Fruit fly (Drosophila melanogaster): Measurements from ENCODE around the gene CG5577.
A peak's percentile ranks its signal among the peaks of the same experiment; 100 is the strongest.

CG5577 gene

DNA sequence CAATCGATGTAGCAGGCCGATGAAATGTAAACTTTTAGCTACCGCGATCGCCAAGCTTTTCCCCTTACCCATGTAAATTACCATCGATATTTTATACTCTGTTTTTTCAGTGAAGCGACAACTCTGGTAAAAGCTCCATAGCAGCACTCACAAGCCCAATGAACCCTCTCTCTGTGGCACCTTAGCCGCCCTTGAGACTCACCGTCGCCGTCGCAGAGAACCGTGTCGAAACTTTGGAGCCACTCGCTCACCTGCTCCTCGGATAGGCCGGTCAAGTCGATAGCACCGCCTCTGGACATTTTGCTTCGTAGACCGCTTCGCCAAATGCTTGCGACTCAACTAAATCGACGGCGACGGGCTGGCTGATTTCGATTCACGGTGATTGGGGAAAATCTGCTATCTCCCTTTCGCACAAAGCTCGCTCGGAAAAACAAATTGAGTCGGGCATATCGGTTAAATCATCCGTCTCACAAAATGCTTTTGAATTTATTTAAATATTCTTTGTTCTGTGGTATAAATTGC, at the start of gene CG5577 (continued):
- TF ChIP-seq bbx (GFP tag; IDR thresholded peaks at IDR 0.05; ENCODE audit: partially characterized antibody) (peak; percentile 52; the same call in 1 of the 2 replicates), CG11456 (GFP tag; IDR thresholded peaks at IDR 0.05) (0 out of 3 replicates have a peak, but pooled peaks have one; percentile 21), onecut (GFP tag; IDR thresholded peaks at IDR 0.05) (no peak), oc (tag; optimal IDR thresholded peaks at IDR 0.05) (no peak), z (GFP tag; IDR thresholded peaks at IDR 0.05) (0 out of 3 replicates have a peak, but pooled peaks have one; percentile 47), ham (GFP tag; IDR thresholded peaks at IDR 0.05) (no peak), CG14441 (GFP tag; IDR thresholded peaks at IDR 0.05) (no peak), Camta (GFP tag; optimal IDR thresholded peaks at IDR 0.05) (no peak), rib (GFP tag; IDR thresholded peaks at IDR 0.05) (peak; percentile 59; the same call in 1 of the 2 replicates), CG4707 (GFP tag; optimal IDR thresholded peaks at IDR 0.05) (no peak), jigr1 (GFP tag; IDR thresholded peaks at IDR 0.05) (no peak), CG6654 (GFP tag; optimal IDR thresholded peaks at IDR 0.05) (no peak), CG10431 (GFP tag; optimal IDR thresholded peaks at IDR 0.05) (no peak), Dbx (GFP tag; IDR thresholded peaks at IDR 0.05) (peak; percentile 62; the same call in 1 of the 3 replicates), CG32532 (GFP tag; IDR thresholded peaks at IDR 0.05) (peak; percentile 68), inv (GFP tag; IDR thresholded peaks at IDR 0.05; ENCODE audit: partially characterized antibody) (peak; percentile 45; the same call in 1 of the 2 replicates), knrl (GFP tag; IDR thresholded peaks at IDR 0.05; ENCODE audit: partially characterized antibody) (peak; percentile 56; the same call in 2 of the 3 replicates), bsh (GFP tag; optimal IDR thresholded peaks at IDR 0.05) (no peak), pan (optimal IDR thresholded peaks at IDR 0.05) (no peak), pan (GFP tag; optimal IDR thresholded peaks at IDR 0.05 in 1 of 2, IDR thresholded peaks at IDR 0.05 in 1 of 2) (no peak), dmrt11E (tag; optimal IDR thresholded peaks at IDR 0.05) (no peak), lmd (GFP tag; IDR thresholded peaks at IDR 0.05) (peak; percentile 15; the same call in 1 of the 2 replicates), CG13624 (GFP tag; optimal IDR thresholded peaks at IDR 0.05) (peak; percentile 27), CG7372 (GFP tag; IDR thresholded peaks at IDR 0.05) (no peak), fd64A (GFP tag; optimal IDR thresholded peaks at IDR 0.05) (no peak), CG13894 (tag; optimal IDR thresholded peaks at IDR 0.05) (peak; percentile 53), zfh2 (GFP tag; optimal IDR thresholded peaks at IDR 0.05) (peak; percentile 9), CG1832 (GFP tag; optimal IDR thresholded peaks at IDR 0.05) (peak; percentile 38), vnd (GFP tag; IDR thresholded peaks at IDR 0.05; ENCODE audit: partially characterized antibody) (peak; percentile 60; the same call in 2 of the 3 replicates), ems (GFP tag; optimal IDR thresholded peaks at IDR 0.05) (no peak), CG6791 (GFP tag; IDR thresholded peaks at IDR 0.05; ENCODE audit: partially characterized antibody) (no peak; the same call in 2 of the 3 replicates), ssp (GFP tag; IDR thresholded peaks at IDR 0.05) (no peak), CG17385 (GFP tag; optimal IDR thresholded peaks at IDR 0.05) (no peak), Vsx1 (GFP tag; optimal IDR thresholded peaks at IDR 0.05) (no peak), tap (tag; optimal IDR thresholded peaks at IDR 0.05) (no peak), CG9817 (tag; optimal IDR thresholded peaks at IDR 0.05) (no peak), Atf6 (GFP tag; IDR thresholded peaks at IDR 0.05) (peak; percentile 20; the same call in 1 of the 2 replicates), B-H2 (GFP tag; optimal IDR thresholded peaks at IDR 0.05) (peak; percentile 31), B-H1 (GFP tag; IDR thresholded peaks at IDR 0.05) (no peak), CG42726 (GFP tag; IDR thresholded peaks at IDR 0.05; ENCODE audit: partially characterized antibody) (peak; percentile 39; the same call in 1 of the 2 replicates), Hr78 (GFP tag; optimal IDR thresholded peaks at IDR 0.05) (peak in 1 of 2 experiments; percentile 13), CG8290 (GFP tag; optimal IDR thresholded peaks at IDR 0.05) (no peak), CG8290 (tag; optimal IDR thresholded peaks at IDR 0.05) (peak in 1 of 2 experiments; percentile 72), Eip74EF (GFP tag; optimal IDR thresholded peaks at IDR 0.05) (no peak), Rfx (GFP tag; IDR thresholded peaks at IDR 0.05) (peak; percentile 63), Sry-δ (GFP tag; optimal IDR thresholded peaks at IDR 0.05) (peak; percentile 8), ttk (GFP tag; IDR thresholded peaks at IDR 0.05) (no peak), Dref (GFP tag; IDR thresholded peaks at IDR 0.05) (peak; percentile 57), slbo (GFP tag; IDR thresholded peaks at IDR 0.05) (peak; percentile 39; the same call in 1 of the 2 replicates), al (GFP tag; IDR thresholded peaks at IDR 0.05) (no peak)

Measured in whole organism, embryonic.